Worm (Caenorhabditis elegans): ENCODE measurements around the gene Y4C6B.7.
A peak's percentile ranks its signal among the peaks of the same experiment; 100 is the strongest.

Y4C6B.7 gene

ce11 chrIV:5353364-5353763 is at the start of gene Y4C6B.7:
TSS of gene Y4C6B.7 (minus strand) at chrIV:5353464.
- TF ChIP-seq tra-4 (tag; optimal IDR thresholded peaks at IDR 0.05) (no peak), pes-1 (GFP tag; IDR thresholded peaks at IDR 0.05) (no peak), ets-7 (tag; optimal IDR thresholded peaks at IDR 0.05) (no peak), scrt-1 (GFP tag; IDR thresholded peaks at IDR 0.05) (no peak), ceh-36 (tag; optimal IDR thresholded peaks at IDR 0.05) (no peak), hmbx-1 (tag; optimal IDR thresholded peaks at IDR 0.05) (no peak), sea-1 (GFP tag; conservative IDR thresholded peaks at IDR 0.05) (no peak), hmg-4 (GFP tag; optimal IDR thresholded peaks at IDR 0.05) (no peak), tbx-11 (GFP tag; IDR thresholded peaks at IDR 0.05) (no peak), F13C5.2 (tag; optimal IDR thresholded peaks at IDR 0.05) (no peak), B0310.2 (tag; optimal IDR thresholded peaks at IDR 0.05) (no peak)

DNA sequence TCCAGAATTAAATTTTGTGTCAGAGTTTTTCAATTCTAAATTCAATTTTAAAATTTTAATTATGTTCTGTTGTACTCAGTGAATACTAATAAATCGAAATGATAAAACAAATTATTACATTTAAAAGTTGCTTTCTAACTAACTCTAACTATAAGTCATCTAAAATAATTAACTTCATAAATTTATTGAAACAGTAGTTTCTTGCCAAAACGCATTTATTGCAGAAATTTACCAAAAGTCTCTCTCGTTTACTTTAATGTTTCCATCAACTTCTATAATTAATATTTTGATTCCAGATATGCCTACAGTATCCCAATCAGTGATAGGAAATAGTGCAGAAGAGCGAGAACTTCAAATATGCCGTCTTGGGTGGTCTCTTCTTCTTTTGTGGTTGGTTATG is 47.3 kb upstream of the Y4C6B.7 start, which contains the start of gene ZK616.1:
Gene ZK616.1 (plus strand): TSS at position 301 of the 400 bp plus-strand sequence.
- TF ChIP-seq scrt-1 (GFP tag; IDR thresholded peaks at IDR 0.05) (no peak), aly-1 (tag; optimal IDR thresholded peaks at IDR 0.05) (no peak), hnd-1 (tag; optimal IDR thresholded peaks at IDR 0.05) (no peak), tbx-37 (GFP tag; conservative IDR thresholded peaks at IDR 0.05) (no peak), B0310.2 (tag; optimal IDR thresholded peaks at IDR 0.05) (no peak), F13C5.2 (tag; optimal IDR thresholded peaks at IDR 0.05) (no peak)

- TF ChIP-seq flt-1 (GFP tag; IDR thresholded peaks at IDR 0.05) (no peak), hmg-4 (GFP tag; optimal IDR thresholded peaks at IDR 0.05) (no peak), tbx-37 (GFP tag; conservative IDR thresholded peaks at IDR 0.05) (no peak), hmbx-1 (tag; optimal IDR thresholded peaks at IDR 0.05) (no peak), B0310.2 (tag; optimal IDR thresholded peaks at IDR 0.05) (no peak), scrt-1 (GFP tag; IDR thresholded peaks at IDR 0.05) (no peak), ceh-13 (GFP tag; optimal IDR thresholded peaks at IDR 0.05) (no peak), tra-4 (tag; optimal IDR thresholded peaks at IDR 0.05) (no peak), ama-1 (optimal IDR thresholded peaks at IDR 0.05) (no peak), F13C5.2 (tag; optimal IDR thresholded peaks at IDR 0.05) (no peak), hnd-1 (tag; optimal IDR thresholded peaks at IDR 0.05) (no peak), aly-1 (tag; optimal IDR thresholded peaks at IDR 0.05) (no peak), sea-1 (GFP tag; conservative IDR thresholded peaks at IDR 0.05) (no peak), tbx-11 (GFP tag; IDR thresholded peaks at IDR 0.05) (no peak), pes-1 (GFP tag; IDR thresholded peaks at IDR 0.05) (no peak), ets-7 (tag; optimal IDR thresholded peaks at IDR 0.05) (no peak), ceh-36 (tag; optimal IDR thresholded peaks at IDR 0.05) (no peak)
Observed at ce11 chrIV:5397539-5397938, 44.3 kb upstream of the Y4C6B.7 start, which contains the start of gene ZK616.2. TSS of gene ZK616.2 (plus strand) at chrIV:5397839.

- TF ChIP-seq ceh-36 (tag; optimal IDR thresholded peaks at IDR 0.05) (no peak), ceh-13 (GFP tag; optimal IDR thresholded peaks at IDR 0.05) (no peak), pes-1 (GFP tag; IDR thresholded peaks at IDR 0.05) (no peak), sea-1 (GFP tag; conservative IDR thresholded peaks at IDR 0.05) (no peak), aly-1 (tag; optimal IDR thresholded peaks at IDR 0.05) (no peak), tbx-37 (GFP tag; conservative IDR thresholded peaks at IDR 0.05) (no peak), hmg-4 (GFP tag; optimal IDR thresholded peaks at IDR 0.05) (no peak), F13C5.2 (tag; optimal IDR thresholded peaks at IDR 0.05) (no peak), hmbx-1 (tag; optimal IDR thresholded peaks at IDR 0.05) (no peak), hnd-1 (tag; optimal IDR thresholded peaks at IDR 0.05) (no peak), ets-7 (tag; optimal IDR thresholded peaks at IDR 0.05) (no peak), tra-4 (tag; optimal IDR thresholded peaks at IDR 0.05) (no peak), tbx-11 (GFP tag; IDR thresholded peaks at IDR 0.05) (no peak), B0310.2 (tag; optimal IDR thresholded peaks at IDR 0.05) (no peak), flt-1 (GFP tag; IDR thresholded peaks at IDR 0.05) (no peak), ama-1 (optimal IDR thresholded peaks at IDR 0.05) (no peak), scrt-1 (GFP tag; IDR thresholded peaks at IDR 0.05) (no peak)
Observed at ce11 chrIV:5396769-5397168, 43.5 kb upstream of the Y4C6B.7 start, which contains the start of gene ZK616.3. TSS of gene ZK616.3 (plus strand) at chrIV:5397069.

DNA sequence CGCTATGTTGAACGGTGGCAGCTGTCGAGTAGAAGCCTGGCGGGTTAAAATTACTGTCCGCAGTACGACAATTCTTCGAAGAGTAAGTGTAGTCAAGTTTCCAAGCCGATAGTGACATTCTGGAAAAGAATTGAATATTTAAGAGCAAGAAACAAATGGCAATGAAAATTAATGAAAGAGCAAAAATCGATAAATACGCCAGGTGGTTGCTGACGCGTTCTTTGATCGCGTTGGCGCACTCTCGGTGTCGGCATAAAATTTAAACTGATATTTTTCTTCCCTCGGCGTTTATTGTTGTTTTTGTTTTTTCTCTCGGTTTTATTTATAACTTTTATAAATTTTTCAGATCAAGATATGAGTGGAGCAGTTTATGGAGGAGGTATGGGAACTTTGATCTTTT is 41.4 kb upstream of the Y4C6B.7 start, which contains the start of the genes perm-3 and swsn-6:
Gene perm-3 (minus strand): TSS at position 118 of the 400 bp plus-strand sequence.
Gene swsn-6 (plus strand): TSS at position 347 of the 400 bp plus-strand sequence.
- no peak for TF ChIP-seq hmbx-1 (tag; optimal IDR thresholded peaks at IDR 0.05)
- no peak for TF ChIP-seq tra-4 (tag; optimal IDR thresholded peaks at IDR 0.05)
- TF ChIP-seq F13C5.2 (tag; optimal IDR thresholded peaks at IDR 0.05): peak; percentile 20

DNA sequence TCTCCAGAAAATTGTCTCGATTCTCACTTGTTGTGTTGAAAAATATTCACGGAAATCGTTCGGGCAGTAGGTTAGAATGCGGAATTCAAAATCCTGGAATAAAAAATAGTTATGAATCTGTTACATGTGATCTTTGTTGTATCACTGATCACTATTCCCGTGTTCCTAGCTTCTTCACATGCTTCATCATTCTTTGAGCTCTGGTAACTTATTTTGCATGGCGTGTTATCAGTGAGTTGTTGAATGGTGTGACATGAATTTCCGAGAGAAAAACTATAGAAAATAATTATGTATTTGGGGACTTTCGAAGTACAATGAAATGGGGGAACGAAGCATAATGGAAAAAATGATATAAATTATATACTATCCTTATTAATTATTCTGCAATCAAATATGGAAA is 40.3 kb upstream of the Y4C6B.7 start:
- TF ChIP-seq flt-1 (GFP tag; IDR thresholded peaks at IDR 0.05) (no peak), ceh-13 (GFP tag; optimal IDR thresholded peaks at IDR 0.05) (no peak), hnd-1 (tag; optimal IDR thresholded peaks at IDR 0.05) (no peak), aly-1 (tag; optimal IDR thresholded peaks at IDR 0.05) (no peak), ets-7 (tag; optimal IDR thresholded peaks at IDR 0.05) (no peak), pes-1 (GFP tag; IDR thresholded peaks at IDR 0.05) (no peak), ama-1 (optimal IDR thresholded peaks at IDR 0.05) (no peak), tbx-37 (GFP tag; conservative IDR thresholded peaks at IDR 0.05) (no peak), hmbx-1 (tag; optimal IDR thresholded peaks at IDR 0.05) (no peak), sea-1 (GFP tag; conservative IDR thresholded peaks at IDR 0.05) (no peak), scrt-1 (GFP tag; IDR thresholded peaks at IDR 0.05) (no peak), tra-4 (tag; optimal IDR thresholded peaks at IDR 0.05) (no peak), ceh-36 (tag; optimal IDR thresholded peaks at IDR 0.05) (no peak), hmg-4 (GFP tag; optimal IDR thresholded peaks at IDR 0.05) (no peak), tbx-11 (GFP tag; IDR thresholded peaks at IDR 0.05) (no peak), F13C5.2 (tag; optimal IDR thresholded peaks at IDR 0.05) (no peak), B0310.2 (tag; optimal IDR thresholded peaks at IDR 0.05) (no peak)

DNA sequence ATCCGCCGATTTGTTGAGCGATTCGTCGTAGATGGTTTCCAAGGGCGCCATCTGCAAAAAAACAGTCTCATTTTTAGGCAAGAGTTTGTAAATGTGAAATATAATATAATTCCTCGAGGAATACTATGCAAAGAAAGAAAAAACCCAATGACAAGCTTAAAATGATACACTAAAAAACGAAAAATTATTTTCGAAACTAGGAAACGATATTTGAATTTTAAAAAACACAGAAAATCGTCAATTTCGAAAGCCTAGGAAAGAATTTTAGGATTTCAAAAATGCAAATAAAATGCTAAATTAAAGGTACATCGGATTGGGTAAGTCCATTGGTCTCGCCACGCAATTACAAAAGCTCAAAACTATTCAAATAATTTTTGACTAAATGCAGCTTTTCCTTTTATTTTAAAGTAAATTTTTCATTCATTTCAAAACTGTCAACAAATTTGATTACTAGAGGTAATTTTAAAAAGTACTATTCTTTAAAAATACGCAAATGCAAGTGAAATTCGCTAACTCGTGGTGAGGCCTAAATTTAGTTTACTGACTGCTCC is 38.3 kb upstream of the Y4C6B.7 start, which contains the start of the genes htp-1 and ZK616.5:
Gene htp-1 (minus strand): TSS at position 51 of the 551 bp plus-strand sequence.
Gene ZK616.5 (plus strand): TSS at position 423 of the 551 bp plus-strand sequence.
- TF ChIP-seq scrt-1 (GFP tag; IDR thresholded peaks at IDR 0.05): no peak
- TF ChIP-seq tbx-11 (GFP tag; IDR thresholded peaks at IDR 0.05): no peak
- TF ChIP-seq pes-1 (GFP tag; IDR thresholded peaks at IDR 0.05): no peak
- no peak for TF ChIP-seq ets-7 (tag; optimal IDR thresholded peaks at IDR 0.05)
- TF ChIP-seq hnd-1 (tag; optimal IDR thresholded peaks at IDR 0.05): no peak
- no peak for TF ChIP-seq hmbx-1 (tag; optimal IDR thresholded peaks at IDR 0.05)
- TF ChIP-seq ceh-13 (GFP tag; optimal IDR thresholded peaks at IDR 0.05): no peak
- TF ChIP-seq ceh-36 (tag; optimal IDR thresholded peaks at IDR 0.05): no peak
- no peak for TF ChIP-seq tbx-37 (GFP tag; conservative IDR thresholded peaks at IDR 0.05)
- no peak for TF ChIP-seq F13C5.2 (tag; optimal IDR thresholded peaks at IDR 0.05)
- no peak for TF ChIP-seq tra-4 (tag; optimal IDR thresholded peaks at IDR 0.05)
